Worm (Caenorhabditis elegans): ENCODE measurements around the gene gldi-11.

gldi-11 gene

ce11 chrII:4904277-4904676 lies 41.3 kb downstream of the gldi-11 start (continued):
- no peak for TF ChIP-seq akir-1 (GFP tag; optimal IDR thresholded peaks at IDR 0.05)
- TF ChIP-seq B0261.1 (tag; optimal IDR thresholded peaks at IDR 0.05) = no peak
- peak; percentile 26 for TF ChIP-seq xnd-1 (tag; optimal IDR thresholded peaks at IDR 0.05)
- peak; percentile 69 for TF ChIP-seq efl-1 (GFP tag; optimal IDR thresholded peaks at IDR 0.05)
- TF ChIP-seq nhr-179 (tag; optimal IDR thresholded peaks at IDR 0.05) = no peak
- TF ChIP-seq sdz-38 (tag; optimal IDR thresholded peaks at IDR 0.05) = no peak
- TF ChIP-seq mcd-1 (GFP tag; IDR thresholded peaks at IDR 0.05) = peak; percentile 70
- peak; percentile 37 for TF ChIP-seq pha-4 (tag; optimal IDR thresholded peaks at IDR 0.05)
- no peak for TF ChIP-seq F37B4.10 (GFP tag; IDR thresholded peaks at IDR 0.05)
- TF ChIP-seq fkh-3 (tag; optimal IDR thresholded peaks at IDR 0.05) = no peak
- TF ChIP-seq egl-18 (GFP tag; IDR thresholded peaks at IDR 0.05) = no peak
- no peak for TF ChIP-seq B0035.1 (tag; optimal IDR thresholded peaks at IDR 0.05)
- TF ChIP-seq snpc-1.1 (tag; optimal IDR thresholded peaks at IDR 0.05; ENCODE audit: insufficient read depth) = peak; percentile 52
- TF ChIP-seq hmg-1.2 (GFP tag; IDR thresholded peaks at IDR 0.05) = peak; percentile 94
- TF ChIP-seq nhr-80 (tag; optimal IDR thresholded peaks at IDR 0.05) = peak; percentile 15
- no peak for TF ChIP-seq let-607 (tag; optimal IDR thresholded peaks at IDR 0.05)
- no peak for TF ChIP-seq T26A5.8 (tag; optimal IDR thresholded peaks at IDR 0.05)
- TF ChIP-seq ztf-3 (GFP tag; optimal IDR thresholded peaks at IDR 0.05) = no peak
- 0 out of 2 replicates have a peak, but pooled peaks have one; percentile 60 for TF ChIP-seq Y95B8A.8 (GFP tag; IDR thresholded peaks at IDR 0.05)
- TF ChIP-seq C17E4.6 (GFP tag; IDR thresholded peaks at IDR 0.05) = no peak
- no peak for TF ChIP-seq him-1 (tag; optimal IDR thresholded peaks at IDR 0.05)
- TF ChIP-seq attf-6 (GFP tag; IDR thresholded peaks at IDR 0.05) = no peak
- TF ChIP-seq nhr-90 (tag; optimal IDR thresholded peaks at IDR 0.05) = no peak
- TF ChIP-seq F57C9.4 (tag; optimal IDR thresholded peaks at IDR 0.05) = no peak
- no peak for TF ChIP-seq ccch-3 (GFP tag; optimal IDR thresholded peaks at IDR 0.05)
- TF ChIP-seq attf-3 (GFP tag; conservative IDR thresholded peaks at IDR 0.05) = no peak
- no peak for TF ChIP-seq egl-44 (GFP tag; IDR thresholded peaks at IDR 0.05)
- TF ChIP-seq ceh-58 (GFP tag; IDR thresholded peaks at IDR 0.05) = no peak
- TF ChIP-seq hrde-1 (tag; optimal IDR thresholded peaks at IDR 0.05; ENCODE audit: borderline replicate concordance) = no peak
- no peak for TF ChIP-seq hlh-26 (GFP tag; conservative IDR thresholded peaks at IDR 0.05)
- TF ChIP-seq lin-40 (tag; optimal IDR thresholded peaks at IDR 0.05) = peak; percentile 24
- no peak for TF ChIP-seq somi-1 (GFP tag; optimal IDR thresholded peaks at IDR 0.05)
- TF ChIP-seq repo-1 (tag; optimal IDR thresholded peaks at IDR 0.05) = no peak
- no peak for TF ChIP-seq ceh-100 (GFP tag; IDR thresholded peaks at IDR 0.05)
- no peak for TF ChIP-seq zim-3 (tag; optimal IDR thresholded peaks at IDR 0.05)
- TF ChIP-seq lir-1 (GFP tag; conservative IDR thresholded peaks at IDR 0.05) = 0 out of 2 replicates have a peak, but pooled peaks have one; percentile 10
- peak; percentile 96 for TF ChIP-seq hsf-1 (GFP tag; IDR thresholded peaks at IDR 0.05)
- TF ChIP-seq lsl-1 (GFP tag; optimal IDR thresholded peaks at IDR 0.05) = peak; percentile 77
- no peak for TF ChIP-seq ztf-6 (GFP tag; IDR thresholded peaks at IDR 0.05)
- TF ChIP-seq ZK185.1 (tag; optimal IDR thresholded peaks at IDR 0.05; ENCODE audit: poor library complexity, severe bottlenecking) = peak; percentile 58
- TF ChIP-seq sea-2 (GFP tag; IDR thresholded peaks at IDR 0.05) = no peak
- TF ChIP-seq Y53G8AR.9 (GFP tag; conservative IDR thresholded peaks at IDR 0.05) = no peak
- peak; percentile 32 for TF ChIP-seq ceh-27 (GFP tag; optimal IDR thresholded peaks at IDR 0.05)
- 0 out of 2 replicates have a peak, but pooled peaks have one; percentile 49 for TF ChIP-seq Y67H2A.10 (GFP tag; conservative IDR thresholded peaks at IDR 0.05)
- peak; percentile 7 for TF ChIP-seq K12H6.12 (tag; optimal IDR thresholded peaks at IDR 0.05)
- TF ChIP-seq lin-54 (GFP tag; optimal IDR thresholded peaks at IDR 0.05) = peak; percentile 68
- TF ChIP-seq cebp-1 (GFP tag; IDR thresholded peaks at IDR 0.05) = peak; percentile 66
- peak; percentile 80 for TF ChIP-seq cebp-1 (tag; optimal IDR thresholded peaks at IDR 0.05)
- TF ChIP-seq dpl-1 (GFP tag; optimal IDR thresholded peaks at IDR 0.05) = peak; percentile 31

All from whole organism, young adult.